Worm (Caenorhabditis elegans) whole organism, young adult: ENCODE results near the gene gadr-3.
A peak's percentile ranks its signal among the peaks of the same experiment; 100 is the strongest.

Experiments
- B0336.3 ChIP-seq: fragments of 200-800 bp; sonication (Bioruptor generic); IDR thresholded peaks from 2 replicates; pipeline ENCODE4 v1.3.6; 2022; ENCODE audit warnings: missing genetic modification characterization, missing compliant biosample characterization
- F10E7.11 ChIP-seq: sonication (generic microtip); optimal IDR thresholded peaks from 2 replicates; lab custom pipeline; 2017; ENCODE audit warnings: mild to moderate bottlenecking, missing genetic modification characterization, moderate library complexity, missing compliant biosample characterization
- F33H1.4 ChIP-seq: fragments of 200-800 bp; sonication (Bioruptor generic); IDR thresholded peaks from 2 replicates; pipeline ENCODE4 v1.3.6; 2022; ENCODE audit warnings: missing genetic modification reagents, missing genetic modification characterization, missing compliant biosample characterization
- F49E8.2 ChIP-seq: sonication (generic microtip); optimal IDR thresholded peaks from 3 replicates; lab custom pipeline; 2017; ENCODE audit warnings: missing genetic modification characterization, mild to moderate bottlenecking, missing compliant biosample characterization, antibody characterized with exemption, moderate library complexity; ENCODE audit not compliant: insufficient read depth
- F57A8.1 ChIP-seq: fragments of 200-800 bp; sonication (Bioruptor generic); optimal IDR thresholded peaks from 2 replicates; lab custom pipeline; 2018; ENCODE audit warnings: mild to moderate bottlenecking, missing genetic modification characterization, moderate library complexity, missing compliant biosample characterization
- K11D2.4 ChIP-seq: fragments of 200-800 bp; sonication (Bioruptor generic); IDR thresholded peaks from 2 replicates; pipeline ENCODE4 v1.3.6; 2022; ENCODE audit warnings: missing genetic modification reagents, missing genetic modification characterization, missing compliant biosample characterization
- K12H6.12 ChIP-seq: fragments of 200-800 bp; sonication (Bioruptor generic); optimal IDR thresholded peaks from 2 replicates; lab custom pipeline; 2018; ENCODE audit warnings: mild to moderate bottlenecking, missing genetic modification characterization, missing compliant biosample characterization
- Y56A3A.18 ChIP-seq: fragments of 200-800 bp; sonication (Bioruptor generic); IDR thresholded peaks from 2 replicates; pipeline ENCODE4 v1.3.6; 2022; ENCODE audit warnings: missing genetic modification reagents, missing genetic modification characterization, missing compliant biosample characterization
- ZK185.1 ChIP-seq: sonication (generic microtip); optimal IDR thresholded peaks from 2 replicates; lab custom pipeline; 2016; ENCODE audit warnings: mild to moderate bottlenecking, missing genetic modification characterization, missing compliant biosample characterization; ENCODE audit not compliant: poor library complexity, severe bottlenecking
- atf-7 ChIP-seq: sonication (generic microtip); optimal IDR thresholded peaks from 2 replicates; lab custom pipeline; 2017; ENCODE audit warnings: mild to moderate bottlenecking, missing genetic modification characterization, missing compliant biosample characterization
- athp-1 ChIP-seq: sonication (generic microtip); optimal IDR thresholded peaks from 2 replicates; lab custom pipeline; 2017; ENCODE audit warnings: mild to moderate bottlenecking, missing genetic modification characterization, missing compliant biosample characterization
- attf-3 ChIP-seq: fragments of 200-800 bp; sonication (Bioruptor generic); conservative IDR thresholded peaks from 2 replicates; pipeline ENCODE4 v1.3.6; 2022; ENCODE audit warnings: missing genetic modification reagents, missing genetic modification characterization, missing compliant biosample characterization
- attf-5 ChIP-seq: fragments of 200-800 bp; sonication (Bioruptor generic); optimal IDR thresholded peaks from 2 replicates; lab custom pipeline; 2018; ENCODE audit warnings: mild to moderate bottlenecking, missing genetic modification characterization, missing compliant biosample characterization
- bed-1 ChIP-seq: fragments of 200-800 bp; sonication (Bioruptor generic); IDR thresholded peaks from 2 replicates; pipeline ENCODE4 v1.3.6; 2022; ENCODE audit warnings: missing genetic modification reagents, missing genetic modification characterization, missing compliant biosample characterization
- ceh-91 ChIP-seq: fragments of 200-800 bp; sonication (Bioruptor generic); IDR thresholded peaks from 2 replicates; pipeline ENCODE4 v1.3.6; 2022; ENCODE audit warnings: missing genetic modification reagents, missing genetic modification characterization, missing compliant biosample characterization
- dpff-1 ChIP-seq: sonication (generic microtip); optimal IDR thresholded peaks from 2 replicates; lab custom pipeline; 2017; ENCODE audit warnings: mild to moderate bottlenecking, missing genetic modification characterization, missing compliant biosample characterization
- dpl-1 ChIP-seq: fragments of 150-350 bp; optimal IDR thresholded peaks from 2 replicates; lab custom pipeline; 2014; ENCODE audit warnings: missing biosample characterization, missing genetic modification reagents, missing genetic modification characterization
- hlh-26 ChIP-seq: fragments of 200-800 bp; sonication (Bioruptor generic); conservative IDR thresholded peaks from 2 replicates; pipeline ENCODE4 v1.3.6; 2022; ENCODE audit warnings: missing genetic modification reagents, missing genetic modification characterization, missing compliant biosample characterization
- hmg-1.2 ChIP-seq: fragments of 200-800 bp; sonication (Bioruptor generic); IDR thresholded peaks from 2 replicates; pipeline ENCODE4 v1.3.6; 2022; ENCODE audit warnings: missing genetic modification reagents, missing genetic modification characterization, missing compliant biosample characterization
- hmg-20 ChIP-seq: fragments of 200-800 bp; sonication (Bioruptor generic); IDR thresholded peaks from 2 replicates; pipeline ENCODE4 v1.3.6; 2022; ENCODE audit warnings: missing genetic modification reagents, missing genetic modification characterization, missing compliant biosample characterization
- lag-1 ChIP-seq: fragments of 200-800 bp; sonication (Bioruptor generic); IDR thresholded peaks from 2 replicates; pipeline ENCODE4 v1.3.6; 2022; ENCODE audit warnings: missing genetic modification reagents, missing genetic modification characterization, missing compliant biosample characterization
- lin-35 ChIP-seq, 3 experiments: fragments of 150-350 bp in 2 of 3; sonication (generic microtip) in 1 of 3; optimal IDR thresholded peaks; 2 replicates each; lab custom pipeline; 2014 to 2018; ENCODE audit warnings: missing biosample characterization in 3 of 3, missing genetic modification characterization in 3 of 3, missing genetic modification reagents in 3 of 3
- lin-54 ChIP-seq: fragments of 200-800 bp; sonication (Bioruptor generic); optimal IDR thresholded peaks from 2 replicates; lab custom pipeline; 2018; ENCODE audit warnings: mild to moderate bottlenecking, missing genetic modification characterization, missing compliant biosample characterization
- lir-1 ChIP-seq: fragments of 200-800 bp; sonication (Bioruptor generic); conservative IDR thresholded peaks from 2 replicates; pipeline ENCODE4 v1.3.6; 2022; ENCODE audit warnings: missing genetic modification reagents, missing genetic modification characterization, missing compliant biosample characterization
- madf-6 ChIP-seq: fragments of 200-800 bp; sonication (Bioruptor generic); IDR thresholded peaks from 2 replicates; pipeline ENCODE4 v1.3.6; 2022; ENCODE audit warnings: missing genetic modification reagents, missing genetic modification characterization, missing compliant biosample characterization
- madf-8 ChIP-seq: fragments of 200-800 bp; sonication (Bioruptor generic); conservative IDR thresholded peaks from 2 replicates; pipeline ENCODE4 v1.3.6; 2022; ENCODE audit warnings: missing genetic modification reagents, missing genetic modification characterization, missing compliant biosample characterization
- nfya-2 ChIP-seq: fragments of 200-800 bp; sonication (Bioruptor generic); IDR thresholded peaks from 2 replicates; pipeline ENCODE4 v1.3.6; 2022; ENCODE audit warnings: missing genetic modification reagents, missing genetic modification characterization, missing compliant biosample characterization
- nhr-90 ChIP-seq: sonication (generic microtip); optimal IDR thresholded peaks from 2 replicates; lab custom pipeline; 2016; ENCODE audit warnings: missing genotype, mild to moderate bottlenecking, missing genetic modification characterization, missing compliant biosample characterization
- rcor-1 ChIP-seq: fragments of 200-800 bp; sonication (Bioruptor generic); IDR thresholded peaks from 2 replicates; pipeline ENCODE4 v1.3.6; 2022; ENCODE audit warnings: missing genetic modification reagents, missing genetic modification characterization, missing compliant biosample characterization
- rec-8 ChIP-seq, 2 experiments: sonication (generic microtip); optimal IDR thresholded peaks; 2 replicates each; lab custom pipeline; 2016; ENCODE audit warnings: mild to moderate bottlenecking in 2 of 2, missing genetic modification characterization in 2 of 2, missing genetic modification reagents in 2 of 2, missing genotype in 2 of 2, missing biosample characterization in 1 of 2, missing compliant biosample characterization in 1 of 2, moderate library complexity in 1 of 2
- rpc-1 ChIP-seq, 2 experiments: fragments of 150-350 bp in 1 of 2; sonication (generic microtip) in 1 of 2; optimal IDR thresholded peaks; 2 replicates each; lab custom pipeline; 2014 to 2018; ENCODE audit warnings: missing biosample characterization in 1 of 2, missing genetic modification characterization in 1 of 2, missing genetic modification reagents in 1 of 2, missing genotype in 1 of 2
- sea-2 ChIP-seq: fragments of 200-800 bp; sonication (Bioruptor generic); IDR thresholded peaks from 2 replicates; pipeline ENCODE4 v1.3.6; 2022; ENCODE audit warnings: missing genetic modification characterization, missing compliant biosample characterization
- tbp1 ChIP-seq: fragments of 200-800 bp; sonication (Bioruptor generic); optimal IDR thresholded peaks from 2 replicates; lab custom pipeline; 2018; ENCODE audit warnings: mild to moderate bottlenecking, missing genetic modification characterization, missing compliant biosample characterization
- tbx-9 ChIP-seq: sonication (generic microtip); optimal IDR thresholded peaks from 2 replicates; lab custom pipeline; 2016; ENCODE audit warnings: borderline replicate concordance, missing genetic modification characterization, inconsistent platforms, missing compliant biosample characterization
- unc-130 ChIP-seq: sonication (generic microtip); optimal IDR thresholded peaks from 2 replicates; lab custom pipeline; 2016; ENCODE audit warnings: missing genetic modification reagents, missing genetic modification characterization, missing compliant biosample characterization
- unc-62 ChIP-seq: fragments of 150-350 bp; optimal IDR thresholded peaks from 2 replicates; lab custom pipeline; 2014; ENCODE audit warnings: missing biosample characterization, missing genetic modification reagents, missing genetic modification characterization
- zfh-2 ChIP-seq: fragments of 200-800 bp; sonication (Bioruptor generic); conservative IDR thresholded peaks from 2 replicates; pipeline ENCODE4 v1.3.6; 2022; ENCODE audit warnings: missing genetic modification reagents, missing genetic modification characterization, missing compliant biosample characterization
- zim-3 ChIP-seq: sonication (generic microtip); optimal IDR thresholded peaks from 2 replicates; lab custom pipeline; 2017; ENCODE audit warnings: mild to moderate bottlenecking, missing genetic modification characterization, moderate library complexity, missing compliant biosample characterization
- ztf-3 ChIP-seq: fragments of 200-800 bp; sonication (Bioruptor generic); optimal IDR thresholded peaks from 2 replicates; lab custom pipeline; 2018; ENCODE audit warnings: mild to moderate bottlenecking, missing genetic modification characterization, missing compliant biosample characterization
- ztf-6 ChIP-seq: fragments of 200-800 bp; sonication (Bioruptor generic); IDR thresholded peaks from 2 replicates; pipeline ENCODE4 v1.3.6; 2022; ENCODE audit warnings: missing genetic modification reagents, missing genetic modification characterization, missing compliant biosample characterization

Gene gadr-3

DNA sequence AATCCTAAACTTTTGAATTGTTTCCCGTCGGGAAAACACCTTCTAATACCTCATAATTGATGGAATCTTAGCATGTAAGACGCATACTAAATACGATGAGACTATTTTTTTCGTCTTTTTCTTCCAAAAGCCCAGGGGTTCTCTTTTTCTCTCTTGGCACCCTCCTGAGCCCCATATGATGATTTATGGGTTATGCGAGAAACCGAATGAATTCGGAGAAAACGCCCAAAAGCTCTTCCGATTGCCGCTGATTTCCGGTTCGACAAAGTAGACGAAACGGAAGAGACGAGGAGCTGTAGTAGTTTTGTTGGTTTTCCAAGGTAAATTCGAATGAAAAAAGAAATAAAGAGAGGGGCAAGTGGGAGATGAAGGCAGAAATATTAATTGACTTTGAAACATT is 25.7 kb upstream of the gadr-3 start (continued):
- TF ChIP-seq bed-1 (GFP tag; lab: Robert Waterston, UW) = no peak
- TF ChIP-seq F10E7.11 (tag; lab: Kevin White, UChicago) = no peak
- TF ChIP-seq tbx-9 (tag; lab: Kevin White, UChicago) = no peak

DNA sequence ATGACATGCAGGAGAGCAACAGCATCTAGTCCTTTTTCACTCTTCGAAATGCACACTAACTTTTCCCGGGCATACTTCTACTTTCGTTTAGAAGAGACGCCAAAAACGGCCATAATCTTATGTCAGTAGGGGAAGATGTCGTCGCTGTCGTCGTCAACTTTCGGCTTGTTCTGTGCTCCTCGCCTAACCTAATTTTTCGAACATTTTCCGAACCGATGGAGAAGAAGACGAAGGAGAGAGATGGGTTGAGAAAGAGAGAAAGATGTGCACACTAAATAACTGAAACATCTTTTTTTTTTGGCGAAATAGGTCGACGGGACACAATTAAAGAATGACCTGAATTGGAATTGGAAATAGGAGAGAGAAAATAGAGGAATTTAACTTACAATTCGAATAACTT is 24.6 kb upstream of the gadr-3 start:
- TF ChIP-seq ZK185.1 (tag; lab: Kevin White, UChicago) (no peak), lin-35 (GFP tag; optimal IDR thresholded peaks at IDR 0.05; lab: Kevin White, UChicago) (peak in 1 of 3 experiments; percentile 16)

DNA sequence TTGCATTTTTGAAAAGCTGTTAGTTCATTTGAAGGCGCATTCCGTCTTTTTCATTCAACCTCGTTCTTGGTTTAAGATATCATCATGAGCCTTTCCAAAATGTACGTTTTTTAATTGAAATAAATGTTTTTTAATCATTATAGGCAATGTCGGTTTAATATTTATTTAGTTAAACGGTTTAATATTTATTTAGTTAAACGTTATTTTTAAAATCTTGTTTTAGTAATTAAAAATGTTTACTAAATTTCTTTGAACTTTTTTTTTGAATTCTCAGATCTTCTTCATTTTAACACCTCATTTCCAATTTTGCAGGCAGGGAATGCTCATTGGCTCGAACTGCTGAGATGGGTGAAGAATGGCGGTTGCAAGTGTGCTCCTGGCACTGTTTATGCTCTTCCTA is 23.3 kb upstream of the gadr-3 start, which contains the start of gene gar-2:
gar-2 (plus strand) TSS at position 301 of the 400 bp plus-strand sequence.
- TF ChIP-seq attf-5 (GFP tag; lab: Kevin White, UChicago) (no peak), hmg-20 (GFP tag; lab: Robert Waterston, UW) (no peak), nhr-90 (tag; lab: Kevin White, UChicago) (no peak), unc-62 (GFP tag; lab: Kevin White, UChicago) (no peak), madf-8 (no peak), nfya-2 (no peak), rec-8 (tag; optimal IDR thresholded peaks at IDR 0.05; lab: Kevin White, UChicago) (no peak), hlh-26 (GFP tag; lab: Robert Waterston, UW) (no peak), ztf-6 (GFP tag; lab: Robert Waterston, UW) (no peak), sea-2 (GFP tag; lab: Robert Waterston, UW) (no peak), F57A8.1 (no peak), dpff-1 (tag; lab: Kevin White, UChicago) (no peak), madf-6 (no peak), F49E8.2 (tag; lab: Kevin White, UChicago) (no peak), lag-1 (GFP tag; lab: Robert Waterston, UW) (no peak), lir-1 (GFP tag; lab: Robert Waterston, UW) (no peak)

- TF ChIP-seq Y56A3A.18 (no peak), ztf-3 (GFP tag; lab: Kevin White, UChicago) (no peak), zfh-2 (no peak)
- TF ChIP-seq, all 124 proteins: peak for 0
These were observed 22.0 kb upstream of the gadr-3 start for ce11 chrIII:6307832-6308231.

ce11 chrIII:6303787-6304186 is 18.0 kb upstream of the gadr-3 start:
- TF ChIP-seq lin-35 (GFP tag; optimal IDR thresholded peaks at IDR 0.05; lab: Kevin White, UChicago) (no peak), lin-54 (GFP tag; lab: Kevin White, UChicago) (peak; percentile 16), dpl-1 (peak; percentile 2)

ce11 chrIII:6303114-6303647 is 17.4 kb upstream of the gadr-3 start, which contains the start of gene F47D12.9:
TSS of gene F47D12.9 (minus strand) at chrIII:6303380.
- TF ChIP-seq F33H1.4 (no peak), K12H6.12 (tag; lab: Kevin White, UChicago) (peak; percentile 82), attf-3 (no peak), rcor-1 (GFP tag; lab: Robert Waterston, UW) (no peak), atf-7 (no peak), ceh-91 (GFP tag; lab: Robert Waterston, UW) (no peak), B0336.3 (peak; percentile 46; the same call in 1 of the 2 replicates), K11D2.4 (GFP tag; lab: Robert Waterston, UW) (peak; percentile 47; the same call in 1 of the 2 replicates), hmg-1.2 (GFP tag; lab: Robert Waterston, UW) (peak; percentile 89), rpc-1 (optimal IDR thresholded peaks at IDR 0.05; lab: Kevin White, UChicago) (no peak), rpc-1 (tag; optimal IDR thresholded peaks at IDR 0.05; lab: Kevin White, UChicago) (no peak), athp-1 (tag; lab: Kevin White, UChicago) (no peak), tbp1 (GFP tag; lab: Kevin White, UChicago) (peak; percentile 20), unc-130 (GFP tag; lab: Kevin White, UChicago) (no peak), zim-3 (tag; lab: Kevin White, UChicago) (no peak)
